Worm (Caenorhabditis elegans) whole organism, L4/young adult: Measurements from ENCODE around the gene F43E2.11.

Experiments used
- W03F9.2 ChIP-seq: fragments of 150-350 bp; optimal IDR thresholded peaks from 2 replicates; lab custom pipeline; 2014; ENCODE audit warnings: missing biosample characterization, missing genetic modification characterization
- dao-5 ChIP-seq: sonication (generic microtip); optimal IDR thresholded peaks from 2 replicates; lab custom pipeline; 2016; ENCODE audit warnings: missing genotype, missing genetic modification characterization, moderate library complexity, missing compliant biosample characterization
- him-1 ChIP-seq: sonication (generic microtip); optimal IDR thresholded peaks from 2 replicates; lab custom pipeline; 2016; ENCODE audit warnings: missing genotype, missing genetic modification reagents, missing genetic modification characterization, missing compliant biosample characterization

DNA sequence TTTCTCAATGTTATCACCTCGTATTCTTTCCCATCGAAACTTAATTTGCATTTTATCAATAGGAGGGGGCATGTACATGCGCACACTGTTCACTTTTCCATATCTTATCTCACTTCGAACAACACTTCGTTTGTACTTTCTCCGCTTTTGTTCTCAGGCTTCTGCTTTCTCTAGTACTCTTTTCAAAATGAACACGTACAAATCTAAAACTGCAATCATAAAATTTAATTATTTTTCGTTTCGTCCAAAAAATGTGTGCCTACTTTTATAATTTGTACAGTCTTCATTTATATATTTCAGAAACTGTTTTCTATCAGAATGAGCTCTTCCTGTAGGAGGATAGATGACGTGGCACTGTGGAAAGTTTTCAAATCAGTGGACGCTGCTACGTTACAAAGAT, 28.6 kb upstream of the F43E2.11 start, which contains the start of gene C07D10.1:
- TF ChIP-seq him-1 (tag; lab: Kevin White, UChicago) = no peak
- no peak for TF ChIP-seq W03F9.2 (tag; lab: Kevin White, UChicago)
- TF ChIP-seq dao-5 = no peak
